Worm (Caenorhabditis elegans): ENCODE data around the gene flh-2.

- no peak for TF ChIP-seq pqm-1 (tag; optimal IDR thresholded peaks at IDR 0.05)
- TF ChIP-seq zip-4 (GFP tag; optimal IDR thresholded peaks at IDR 0.05): no peak
- no peak for TF ChIP-seq fos-1 (tag; optimal IDR thresholded peaks at IDR 0.05)
- TF ChIP-seq fkh-8 (tag; optimal IDR thresholded peaks at IDR 0.05): no peak
- TF ChIP-seq zag-1 (tag; optimal IDR thresholded peaks at IDR 0.05): no peak
- TF ChIP-seq lin-15B (tag; optimal IDR thresholded peaks at IDR 0.05): no peak
- TF ChIP-seq blmp-1 (tag; optimal IDR thresholded peaks at IDR 0.05): no peak
- TF ChIP-seq alr-1 (tag; optimal IDR thresholded peaks at IDR 0.05; ENCODE audit: borderline replicate concordance): no peak
- TF ChIP-seq ceh-8 (GFP tag; optimal IDR thresholded peaks at IDR 0.05): no peak
- TF ChIP-seq mep-1 (tag; optimal IDR thresholded peaks at IDR 0.05): no peak
Measured at ce11 chrIII:4918906-4919305, 33.0 kb upstream of the flh-2 start.

Data from whole organism, L1 larva.